Worm (Caenorhabditis elegans) whole organism, L2 larva: ENCODE results near the gene ZK418.5.
A peak's percentile ranks its signal among the peaks of the same experiment; 100 is the strongest.

Experiments used
- F13H6.1 ChIP-seq: sonication (generic microtip); optimal IDR thresholded peaks from 2 replicates; lab custom pipeline; 2016; ENCODE audit warnings: missing genetic modification characterization, missing compliant biosample characterization
- R02D3.7 ChIP-seq: fragments of 150-350 bp; optimal IDR thresholded peaks from 2 replicates; lab custom pipeline; 2014; ENCODE audit warnings: missing biosample characterization, missing genetic modification characterization
- ZK546.5 ChIP-seq: sonication (generic microtip); optimal IDR thresholded peaks from 2 replicates; lab custom pipeline; 2017; ENCODE audit warnings: missing biosample characterization, missing genetic modification characterization
- alr-1 ChIP-seq: fragments of 150-350 bp; optimal IDR thresholded peaks from 2 replicates; lab custom pipeline; 2014; ENCODE audit warnings: missing biosample characterization, missing genetic modification characterization
- aly-2 ChIP-seq: fragments of 150-350 bp; optimal IDR thresholded peaks from 2 replicates; lab custom pipeline; 2014; ENCODE audit warnings: missing biosample characterization, missing genetic modification characterization
- blmp-1 ChIP-seq: sonication (generic microtip); optimal IDR thresholded peaks from 2 replicates; lab custom pipeline; 2017; ENCODE audit warnings: missing genetic modification characterization, mild to moderate bottlenecking, missing compliant biosample characterization, antibody characterized with exemption, moderate library complexity; ENCODE audit not compliant: insufficient read depth
- ceh-82 ChIP-seq: fragments of 150-350 bp; optimal IDR thresholded peaks from 2 replicates; lab custom pipeline; 2014; ENCODE audit warnings: missing biosample characterization, missing genetic modification characterization
- crh-2 ChIP-seq: sonication (generic microtip); optimal IDR thresholded peaks from 2 replicates; lab custom pipeline; 2017; ENCODE audit warnings: missing biosample characterization, missing genetic modification characterization
- dmd-4 ChIP-seq: sonication (generic microtip); optimal IDR thresholded peaks from 2 replicates; lab custom pipeline; 2017; ENCODE audit warnings: missing biosample characterization, missing genetic modification characterization
- elt-1 ChIP-seq: fragments of 150-350 bp; optimal IDR thresholded peaks from 2 replicates; lab custom pipeline; 2014; ENCODE audit warnings: missing biosample characterization, missing genetic modification characterization
- elt-3 ChIP-seq: sonication (generic microtip); optimal IDR thresholded peaks from 2 replicates; lab custom pipeline; 2017; ENCODE audit warnings: missing biosample characterization, missing genetic modification characterization
- fos-1 ChIP-seq: fragments of 150-350 bp; optimal IDR thresholded peaks from 2 replicates; lab custom pipeline; 2014; ENCODE audit warnings: missing biosample characterization, missing genetic modification characterization
- gmeb-1 ChIP-seq: fragments of 150-350 bp; optimal IDR thresholded peaks from 2 replicates; lab custom pipeline; 2014; ENCODE audit warnings: missing biosample characterization, missing genetic modification characterization
- lin-11 ChIP-seq: fragments of 150-350 bp; sonication (generic microtip); optimal IDR thresholded peaks from 2 replicates; lab custom pipeline; 2014; ENCODE audit warnings: missing biosample characterization, missing genetic modification characterization, inconsistent platforms, mixed read lengths
- lin-13 ChIP-seq: fragments of 150-350 bp; optimal IDR thresholded peaks from 2 replicates; lab custom pipeline; 2014; ENCODE audit warnings: missing biosample characterization, missing genetic modification reagents, missing genetic modification characterization
- lin-39 ChIP-seq: fragments of 150-350 bp; optimal IDR thresholded peaks from 2 replicates; lab custom pipeline; 2014; ENCODE audit warnings: missing biosample characterization, missing genetic modification reagents, missing genetic modification characterization
- lsy-2 ChIP-seq, 2 experiments: fragments of 150-350 bp in 1 of 2; sonication (generic microtip) in 1 of 2; optimal IDR thresholded peaks; 2 replicates each; lab custom pipeline; 2014 to 2017; ENCODE audit warnings: missing biosample characterization in 2 of 2, missing genetic modification characterization in 2 of 2
- mab-5 ChIP-seq: fragments of 150-350 bp; optimal IDR thresholded peaks from 2 replicates; lab custom pipeline; 2014; ENCODE audit warnings: missing biosample characterization, missing genetic modification characterization
- mdl-1 ChIP-seq, 2 experiments: fragments of 150-350 bp in 1 of 2; sonication (generic microtip) in 1 of 2; optimal IDR thresholded peaks; 2 replicates each; lab custom pipeline; 2017; ENCODE audit warnings: missing biosample characterization in 2 of 2, missing genetic modification characterization in 2 of 2
- nhr-10 ChIP-seq: sonication (generic microtip); optimal IDR thresholded peaks from 2 replicates; lab custom pipeline; 2017; ENCODE audit warnings: missing biosample characterization, missing genetic modification characterization
- nhr-11 ChIP-seq: fragments of 150-350 bp; optimal IDR thresholded peaks from 2 replicates; lab custom pipeline; 2014; ENCODE audit warnings: missing biosample characterization, missing genetic modification characterization
- nhr-12 ChIP-seq: fragments of 150-350 bp; optimal IDR thresholded peaks from 2 replicates; lab custom pipeline; 2014; ENCODE audit warnings: missing biosample characterization, missing genetic modification characterization
- nhr-129 ChIP-seq: fragments of 150-350 bp; optimal IDR thresholded peaks from 2 replicates; lab custom pipeline; 2014; ENCODE audit warnings: missing biosample characterization, missing genetic modification characterization
- nhr-237 ChIP-seq: fragments of 150-350 bp; optimal IDR thresholded peaks from 2 replicates; lab custom pipeline; 2014; ENCODE audit warnings: missing biosample characterization, missing genetic modification characterization
- nhr-25 ChIP-seq: fragments of 150-350 bp; sonication (generic microtip); optimal IDR thresholded peaks from 3 replicates; lab custom pipeline; 2014; ENCODE audit warnings: missing biosample characterization, missing genetic modification characterization
- nhr-6 ChIP-seq: fragments of 150-350 bp; optimal IDR thresholded peaks from 2 replicates; lab custom pipeline; 2014; ENCODE audit warnings: missing biosample characterization, missing genetic modification characterization
- peb-1 ChIP-seq: fragments of 150-350 bp; optimal IDR thresholded peaks from 2 replicates; lab custom pipeline; 2014; ENCODE audit warnings: missing biosample characterization, missing genetic modification characterization
- skn-1 ChIP-seq: sonication (generic microtip); optimal IDR thresholded peaks from 2 replicates; lab custom pipeline; 2017; ENCODE audit warnings: missing biosample characterization, missing genetic modification characterization
- sma-3 ChIP-seq: sonication (generic microtip); optimal IDR thresholded peaks from 2 replicates; lab custom pipeline; 2016; ENCODE audit warnings: missing genetic modification reagents, missing genetic modification characterization, missing compliant biosample characterization
- snpc-4 ChIP-seq: fragments of 150-350 bp; optimal IDR thresholded peaks from 2 replicates; lab custom pipeline; 2014; ENCODE audit warnings: missing biosample characterization, missing genetic modification characterization
- unc-55 ChIP-seq: fragments of 150-350 bp; sonication (generic microtip); optimal IDR thresholded peaks from 3 replicates; lab custom pipeline; 2014; ENCODE audit warnings: missing biosample characterization, missing genetic modification reagents, missing genetic modification characterization
- unc-62 ChIP-seq: fragments of 150-350 bp; optimal IDR thresholded peaks from 2 replicates; lab custom pipeline; 2014; ENCODE audit warnings: missing biosample characterization, missing genetic modification reagents, missing genetic modification characterization
- zag-1 ChIP-seq: fragments of 150-350 bp; optimal IDR thresholded peaks from 2 replicates; lab custom pipeline; 2014; ENCODE audit warnings: missing biosample characterization, missing genetic modification characterization
- ztf-1 ChIP-seq: fragments of 200-800 bp; sonication (Bioruptor generic); conservative IDR thresholded peaks from 2 replicates; pipeline ENCODE4 v1.3.6; 2022; ENCODE audit warnings: missing genetic modification characterization, missing compliant biosample characterization
- ztf-4 ChIP-seq: fragments of 150-350 bp; optimal IDR thresholded peaks from 2 replicates; lab custom pipeline; 2014; ENCODE audit warnings: missing biosample characterization, missing genetic modification characterization

Gene ZK418.5

DNA sequence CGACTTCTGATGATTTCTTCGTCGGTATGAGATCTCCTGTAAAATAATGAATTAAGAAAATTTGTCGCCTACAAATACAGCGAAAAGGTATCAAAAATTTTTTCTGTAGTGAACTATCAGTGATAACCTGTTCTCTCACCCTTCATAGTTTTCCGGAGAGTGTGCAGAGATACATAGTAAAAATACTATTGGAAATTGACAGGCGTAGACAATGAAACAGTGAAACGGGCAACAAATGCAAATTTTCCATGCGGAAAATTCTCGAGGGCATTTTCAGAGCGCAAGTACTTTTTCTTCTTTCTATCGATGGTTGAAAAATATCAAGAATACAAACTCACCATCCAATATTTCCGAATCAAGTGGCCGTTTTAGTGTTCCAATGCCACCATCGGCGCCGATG is 13.5 kb upstream of the ZK418.5 start:
- TF ChIP-seq lin-39 (tag; lab: Kevin White, UChicago) (no peak), gmeb-1 (peak; percentile 4)

DNA sequence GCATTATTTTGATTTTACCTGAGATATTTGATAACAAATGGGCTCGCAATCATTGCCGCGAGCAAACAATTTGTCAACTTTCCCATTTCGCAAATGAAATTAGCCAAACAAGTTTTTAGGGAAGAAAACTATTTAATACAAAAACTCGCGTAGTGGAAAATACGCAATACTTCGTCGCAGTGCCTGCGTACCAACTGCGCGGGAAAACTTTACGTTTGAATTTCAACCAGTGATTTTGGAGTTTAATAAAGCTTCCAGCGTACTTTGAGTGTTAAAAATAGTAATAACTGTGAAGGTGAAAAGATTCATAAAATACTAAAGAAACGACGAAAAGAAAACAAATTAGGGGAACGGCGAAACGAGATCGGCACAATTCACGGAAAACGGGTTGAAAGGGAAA is 11.3 kb upstream of the ZK418.5 start, which contains the start of gene tofu-7:
Gene tofu-7, minus strand, starts transcription at position 111 of the 400 bp plus-strand sequence.
- TF ChIP-seq nhr-237 (tag; lab: Kevin White, UChicago) (no peak), nhr-11 (tag; lab: Kevin White, UChicago) (no peak), elt-1 (tag; lab: Kevin White, UChicago) (no peak), alr-1 (tag; lab: Kevin White, UChicago) (no peak), lsy-2 (tag; optimal IDR thresholded peaks at IDR 0.05; lab: Kevin White, UChicago) (no peak), mdl-1 (tag; optimal IDR thresholded peaks at IDR 0.05; lab: Kevin White, UChicago) (no peak), unc-62 (GFP tag; lab: Kevin White, UChicago) (no peak), elt-3 (no peak), mab-5 (tag; lab: Kevin White, UChicago) (no peak), R02D3.7 (tag; lab: Kevin White, UChicago) (no peak), nhr-6 (tag; lab: Kevin White, UChicago) (no peak), ZK546.5 (no peak), zag-1 (no peak), F13H6.1 (tag; lab: Kevin White, UChicago) (no peak), crh-2 (tag; lab: Kevin White, UChicago) (no peak)

DNA sequence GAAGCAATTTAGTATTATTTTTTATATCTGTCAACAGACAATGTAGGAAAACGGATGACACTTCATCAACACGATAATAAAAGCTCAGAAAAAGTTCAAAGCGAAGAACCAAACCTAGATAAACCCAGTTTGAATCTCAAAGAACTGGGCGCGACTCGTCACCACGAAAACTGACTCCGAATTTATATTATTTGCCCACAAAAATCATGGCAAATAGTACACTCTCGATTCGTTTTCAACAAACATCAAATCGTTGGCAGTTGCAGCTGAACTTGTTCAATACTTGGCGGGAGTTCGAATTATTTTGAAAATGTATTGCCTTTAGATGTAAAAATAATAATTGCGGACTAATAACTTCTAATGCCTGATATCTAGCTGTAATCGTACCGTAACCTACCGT is 9.5 kb upstream of the ZK418.5 start:
- TF ChIP-seq blmp-1 (tag; lab: Kevin White, UChicago) (no peak), gmeb-1 (no peak), lin-13 (no peak), elt-3 (no peak)

DNA sequence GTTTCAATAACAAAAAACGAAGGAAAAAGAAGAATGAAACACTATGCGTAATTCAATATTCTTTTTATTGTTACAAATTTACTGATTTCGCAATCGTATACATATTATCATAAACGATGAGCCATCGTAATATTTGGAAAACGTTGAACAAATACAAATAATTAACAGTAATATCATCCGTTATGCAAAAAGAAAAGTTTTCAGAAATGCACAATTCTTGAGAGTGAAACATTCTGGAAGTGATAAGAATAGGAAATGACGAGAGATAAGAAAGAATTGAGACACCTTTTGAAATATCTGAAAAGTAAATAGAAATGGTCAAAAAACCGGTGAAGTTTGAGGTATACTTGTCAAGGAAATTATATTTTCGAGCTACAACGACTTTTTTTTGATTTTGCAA is 7.8 kb upstream of the ZK418.5 start:
- TF ChIP-seq fos-1 (tag; lab: Kevin White, UChicago) (peak; percentile 76), nhr-25 (no peak)

DNA sequence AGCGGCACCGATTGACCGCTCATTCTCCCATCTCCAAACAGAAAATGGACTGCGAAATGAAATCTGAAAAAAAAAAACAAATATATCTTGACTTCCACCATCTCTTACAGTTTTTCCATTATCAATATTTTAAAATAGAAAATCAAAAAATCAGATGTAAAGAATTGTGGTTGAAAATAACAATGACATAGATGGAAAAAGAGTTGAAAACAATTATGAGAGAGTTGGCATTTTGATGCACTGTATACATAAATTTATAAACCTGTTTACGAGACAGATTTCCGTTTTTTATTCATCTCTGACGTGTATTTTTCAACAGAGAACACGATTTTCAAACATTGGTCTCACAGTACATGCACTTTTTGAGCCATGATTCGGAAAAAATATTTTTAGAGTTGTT is 7.0 kb upstream of the ZK418.5 start, which contains the start of gene ZK418.7:
Gene ZK418.7, minus strand, starts transcription at position 101 of the 400 bp plus-strand sequence.
- no peak for TF ChIP-seq mab-5 (tag; lab: Kevin White, UChicago)
- no peak for TF ChIP-seq unc-55 (GFP tag; lab: Kevin White, UChicago)
- no peak for TF ChIP-seq ZK546.5
- no peak for TF ChIP-seq skn-1 (tag; lab: Kevin White, UChicago)
- TF ChIP-seq lin-13 = no peak
- TF ChIP-seq ceh-82 = no peak
- no peak for TF ChIP-seq lin-39 (tag; lab: Kevin White, UChicago)
- TF ChIP-seq nhr-10 (tag; lab: Kevin White, UChicago) = no peak
- TF ChIP-seq peb-1 (tag; lab: Kevin White, UChicago) = no peak
- TF ChIP-seq sma-3 = no peak

DNA sequence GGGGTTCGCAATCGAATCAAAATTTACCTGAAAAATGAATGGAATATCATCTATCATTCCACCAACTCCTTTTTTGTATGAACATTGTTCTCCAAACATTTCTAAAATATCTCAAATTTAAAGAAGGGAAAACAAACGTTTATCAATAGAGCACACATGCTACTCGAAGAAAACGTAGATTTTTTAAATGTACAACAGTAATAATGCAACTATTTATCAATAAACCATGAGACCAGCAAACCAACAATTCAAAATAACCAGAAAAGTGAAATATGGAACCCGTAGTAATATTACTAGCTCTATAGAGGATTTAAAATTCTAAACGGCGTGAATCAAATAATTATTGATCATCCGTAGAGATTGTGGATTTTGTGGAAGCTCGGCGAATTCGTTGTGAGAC is 5.1 kb upstream of the ZK418.5 start, which contains the start of gene ZK418.6:
Gene ZK418.6, minus strand, starts transcription at position 101 of the 400 bp plus-strand sequence.
- TF ChIP-seq nhr-12 (tag; lab: Kevin White, UChicago) (no peak), dmd-4 (tag; lab: Kevin White, UChicago) (no peak), ztf-1 (GFP tag; lab: Robert Waterston, UW) (no peak), nhr-237 (tag; lab: Kevin White, UChicago) (no peak), lin-39 (tag; lab: Kevin White, UChicago) (no peak), ztf-4 (tag; lab: Kevin White, UChicago) (no peak), aly-2 (tag; lab: Kevin White, UChicago) (no peak), snpc-4 (tag; lab: Kevin White, UChicago) (no peak), lin-13 (no peak), alr-1 (tag; lab: Kevin White, UChicago) (no peak), lin-11 (no peak), gmeb-1 (no peak), mab-5 (tag; lab: Kevin White, UChicago) (no peak), sma-3 (no peak), elt-3 (no peak), nhr-129 (tag; lab: Kevin White, UChicago) (no peak)
